Fruit fly (Drosophila melanogaster): ENCODE measurements around the gene CG32262.

Gene CG32262

dm6 chr3L:3769157-3769556 is 40.8 kb downstream of the CG32262 start (continued):
- TF ChIP-seq CG8089 (GFP tag; optimal IDR thresholded peaks at IDR 0.05) (no peak), gfzf (GFP tag; optimal IDR thresholded peaks at IDR 0.05) (no peak), CG2712 (tag; optimal IDR thresholded peaks at IDR 0.05) (no peak), Ravus (GFP tag; IDR thresholded peaks at IDR 0.05) (no peak), CG12391 (tag; optimal IDR thresholded peaks at IDR 0.05) (no peak), vfl (GFP tag; optimal IDR thresholded peaks at IDR 0.05) (no peak), CG2129 (GFP tag; IDR thresholded peaks at IDR 0.05; ENCODE audit: partially characterized antibody) (no peak), Sry-β (GFP tag; optimal IDR thresholded peaks at IDR 0.05) (no peak), gsb (GFP tag; IDR thresholded peaks at IDR 0.05) (no peak), CG31365 (tag; optimal IDR thresholded peaks at IDR 0.05) (peak; percentile 13), nom (GFP tag; optimal IDR thresholded peaks at IDR 0.05) (no peak), dpn (GFP tag; optimal IDR thresholded peaks at IDR 0.05) (no peak), Bteb2 (GFP tag; optimal IDR thresholded peaks at IDR 0.05) (no peak)

- TF ChIP-seq cas (GFP tag; IDR thresholded peaks at IDR 0.05) (no peak), CG6654 (GFP tag; optimal IDR thresholded peaks at IDR 0.05) (no peak), Hr51 (GFP tag; optimal IDR thresholded peaks at IDR 0.05) (peak; percentile 44 to 48), lmd (GFP tag; IDR thresholded peaks at IDR 0.05) (peak; percentile 52), exex (tag; optimal IDR thresholded peaks at IDR 0.05) (no peak), CG9876 (GFP tag; optimal IDR thresholded peaks at IDR 0.05) (peak; percentile 53), hkb (optimal IDR thresholded peaks at IDR 0.05) (no peak), hkb (GFP tag; IDR thresholded peaks at IDR 0.05) (no peak; the same call in 1 of the 2 replicates), gsb-n (tag; optimal IDR thresholded peaks at IDR 0.05) (peak; percentile 17), Doc3 (GFP tag; IDR thresholded peaks at IDR 0.05; ENCODE audit: partially characterized antibody) (no peak), CG9727 (GFP tag; optimal IDR thresholded peaks at IDR 0.05) (peak; percentile 41), CG7839 (tag; optimal IDR thresholded peaks at IDR 0.05) (no peak), HLH3B (GFP tag; IDR thresholded peaks at IDR 0.05) (peak; percentile 61), Dip2 (GFP tag; IDR thresholded peaks at IDR 0.05) (no peak), CG7963 (GFP tag; IDR thresholded peaks at IDR 0.05; ENCODE audit: partially characterized antibody) (0 out of 3 replicates have a peak, but pooled peaks have one; percentile 14), dpn (GFP tag; optimal IDR thresholded peaks at IDR 0.05) (peak; percentile 50 to 76), Dfd (GFP tag; optimal IDR thresholded peaks at IDR 0.05) (no peak), lbe (GFP tag; optimal IDR thresholded peaks at IDR 0.05) (no peak), CG16815 (GFP tag; optimal IDR thresholded peaks at IDR 0.05) (peak; percentile 49), CG6854 (GFP tag; optimal IDR thresholded peaks at IDR 0.05) (peak; percentile 44), pb (GFP tag; optimal IDR thresholded peaks at IDR 0.05) (peak; percentile 42), pnt (GFP tag; optimal IDR thresholded peaks at IDR 0.05) (no peak), CG17361 (GFP tag; IDR thresholded peaks at IDR 0.05) (no peak), Hand (GFP tag; optimal IDR thresholded peaks at IDR 0.05) (peak; percentile 32), CG6683 (GFP tag; optimal IDR thresholded peaks at IDR 0.05) (no peak), CG3726 (GFP tag; IDR thresholded peaks at IDR 0.05) (no peak), Deaf1 (tag; optimal IDR thresholded peaks at IDR 0.05) (no peak), sens-2 (GFP tag; IDR thresholded peaks at IDR 0.05) (peak; percentile 73), CG8944 (GFP tag; optimal IDR thresholded peaks at IDR 0.05) (peak; percentile 67), CG5180 (GFP tag; optimal IDR thresholded peaks at IDR 0.05) (no peak), Xbp1 (GFP tag; optimal IDR thresholded peaks at IDR 0.05) (peak; percentile 83), crc (GFP tag; optimal IDR thresholded peaks at IDR 0.05) (no peak), CG12769 (tag; optimal IDR thresholded peaks at IDR 0.05) (peak; percentile 56), vvl (GFP tag; IDR thresholded peaks at IDR 0.05) (peak; percentile 82), CG13296 (GFP tag; optimal IDR thresholded peaks at IDR 0.05) (peak; percentile 5), run (tag; optimal IDR thresholded peaks at IDR 0.05) (no peak), CG9437 (GFP tag; optimal IDR thresholded peaks at IDR 0.05) (peak; percentile 32), CG31441 (GFP tag; IDR thresholded peaks at IDR 0.05) (no peak), luna (GFP tag; optimal IDR thresholded peaks at IDR 0.05) (no peak)
These were observed 42.2 kb downstream of the CG32262 start for dm6 chr3L:3767825-3768224.
